Worm (Caenorhabditis elegans): Measurements from ENCODE around the gene samp-1.

The samp-1 gene

DNA sequence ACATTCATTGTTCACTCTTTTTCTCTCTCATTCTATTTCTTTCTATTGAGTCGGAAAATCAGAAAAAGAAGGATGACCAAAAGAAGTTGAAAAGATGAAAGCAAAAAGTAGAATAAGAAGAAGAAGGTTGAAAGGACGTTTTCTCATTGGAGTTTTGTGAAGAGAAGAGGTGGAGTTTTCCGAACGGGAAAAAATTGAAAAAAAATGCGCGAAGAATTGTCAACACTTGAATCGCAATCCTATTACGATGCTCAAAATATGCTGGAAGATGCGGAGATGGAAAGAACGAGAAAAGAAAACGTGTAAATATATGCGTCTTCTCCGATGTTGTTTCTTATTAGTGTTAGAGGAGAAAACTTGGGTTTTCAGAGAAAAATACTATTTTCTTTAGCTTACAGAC lies 30.7 kb downstream of the samp-1 start:
- TF ChIP-seq hnd-1 (tag; optimal IDR thresholded peaks at IDR 0.05), result no peak
- TF ChIP-seq ceh-36 (tag; optimal IDR thresholded peaks at IDR 0.05), result no peak
- no peak for TF ChIP-seq B0310.2 (tag; optimal IDR thresholded peaks at IDR 0.05)

DNA sequence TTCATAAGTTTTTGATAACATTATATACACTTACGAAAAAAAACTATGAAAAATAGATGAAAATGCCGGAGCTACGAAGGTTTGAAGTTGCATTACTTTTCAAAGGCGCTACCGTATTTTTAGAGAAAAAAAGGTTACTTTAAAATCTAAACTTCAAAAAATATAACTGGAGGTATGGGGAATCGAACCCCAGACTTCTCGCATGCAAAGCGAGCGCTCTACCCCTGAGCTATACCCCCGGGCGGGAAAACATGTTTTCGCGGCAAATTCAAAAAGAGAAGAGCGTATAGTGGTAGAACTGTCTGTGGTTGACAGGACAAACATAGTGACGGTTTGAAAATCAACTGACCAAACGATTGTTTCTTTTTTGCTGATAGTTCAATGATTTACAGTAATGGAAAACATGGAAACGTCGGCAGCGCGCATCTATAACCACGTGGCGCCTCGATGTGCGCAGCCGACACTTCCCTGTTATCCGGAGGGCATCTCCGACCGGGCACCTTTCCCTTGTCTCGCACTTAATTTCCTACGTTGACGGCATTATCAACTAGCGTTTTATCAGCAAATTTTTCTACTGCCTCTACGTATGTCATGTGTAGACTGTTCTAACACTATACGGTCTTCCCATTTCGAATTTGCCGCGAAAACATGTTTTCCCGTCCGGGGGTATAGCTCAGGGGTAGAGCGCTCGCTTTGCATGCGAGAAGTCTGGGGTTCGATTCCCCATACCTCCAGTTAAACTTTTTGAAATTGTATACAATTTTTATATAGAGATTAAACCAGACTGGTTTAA lies 31.4 kb downstream of the samp-1 start:
- TF ChIP-seq hmbx-1 (tag; optimal IDR thresholded peaks at IDR 0.05) (no peak), hmg-4 (GFP tag; optimal IDR thresholded peaks at IDR 0.05) (no peak), flt-1 (GFP tag; IDR thresholded peaks at IDR 0.05) (no peak), sea-1 (GFP tag; conservative IDR thresholded peaks at IDR 0.05) (no peak), F13C5.2 (tag; optimal IDR thresholded peaks at IDR 0.05) (no peak), ceh-36 (tag; optimal IDR thresholded peaks at IDR 0.05) (no peak), tbx-37 (GFP tag; conservative IDR thresholded peaks at IDR 0.05) (no peak)

DNA sequence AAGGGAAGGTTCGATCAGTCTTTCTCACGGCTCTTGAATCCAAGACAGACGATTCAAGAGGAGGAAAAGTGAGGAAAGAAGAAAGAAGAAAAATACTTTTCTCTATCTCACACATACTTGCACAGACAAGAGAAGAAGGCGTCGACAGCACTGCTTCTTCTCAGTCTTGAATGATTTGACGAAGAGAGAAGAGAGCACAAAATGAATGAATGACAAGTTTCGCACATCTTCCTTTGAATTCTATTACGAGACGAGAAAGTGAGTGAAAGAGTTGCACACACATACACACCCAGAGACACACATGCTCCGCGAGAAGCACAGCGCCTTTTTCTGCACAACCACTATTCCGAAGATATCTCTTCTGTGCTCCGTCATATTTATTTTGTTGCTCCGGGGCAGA lies 33.0 kb downstream of the samp-1 start:
- TF ChIP-seq tra-4 (tag; optimal IDR thresholded peaks at IDR 0.05), result no peak
- TF ChIP-seq sea-1 (GFP tag; conservative IDR thresholded peaks at IDR 0.05), result no peak
- TF ChIP-seq pes-1 (GFP tag; IDR thresholded peaks at IDR 0.05), result no peak
- TF ChIP-seq tbx-37 (GFP tag; conservative IDR thresholded peaks at IDR 0.05), result no peak
- TF ChIP-seq ets-7 (tag; optimal IDR thresholded peaks at IDR 0.05), result no peak
- TF ChIP-seq tbx-11 (GFP tag; IDR thresholded peaks at IDR 0.05), result no peak
- TF ChIP-seq ama-1 (optimal IDR thresholded peaks at IDR 0.05), result no peak
- no peak for TF ChIP-seq scrt-1 (GFP tag; IDR thresholded peaks at IDR 0.05)
- TF ChIP-seq B0310.2 (tag; optimal IDR thresholded peaks at IDR 0.05), result no peak

DNA sequence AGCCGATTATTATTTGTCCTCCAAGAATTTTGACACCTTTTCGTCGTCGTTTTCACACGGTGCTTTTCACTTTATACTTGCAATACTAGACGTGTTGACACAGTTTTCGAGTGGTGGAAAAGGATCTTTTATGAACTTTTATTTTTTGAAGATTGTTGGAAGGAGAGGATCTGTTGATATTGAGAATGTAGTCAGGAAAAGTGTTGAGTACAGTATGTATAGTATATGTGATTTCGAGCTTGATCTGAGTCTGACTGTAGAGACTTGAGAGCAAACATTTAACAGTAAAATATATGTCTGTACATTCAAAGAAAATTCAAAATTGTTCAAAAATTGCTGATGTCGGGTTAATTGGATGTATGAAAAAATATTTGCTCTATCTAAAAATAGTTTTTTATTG lies 33.5 kb downstream of the samp-1 start:
- TF ChIP-seq ama-1 (optimal IDR thresholded peaks at IDR 0.05) (no peak), sea-1 (GFP tag; conservative IDR thresholded peaks at IDR 0.05) (no peak), scrt-1 (GFP tag; IDR thresholded peaks at IDR 0.05) (no peak), tbx-11 (GFP tag; IDR thresholded peaks at IDR 0.05) (no peak), F13C5.2 (tag; optimal IDR thresholded peaks at IDR 0.05) (no peak), ceh-36 (tag; optimal IDR thresholded peaks at IDR 0.05) (no peak), tbx-37 (GFP tag; conservative IDR thresholded peaks at IDR 0.05) (no peak), hmbx-1 (tag; optimal IDR thresholded peaks at IDR 0.05) (no peak), flt-1 (GFP tag; IDR thresholded peaks at IDR 0.05) (no peak), ceh-13 (GFP tag; optimal IDR thresholded peaks at IDR 0.05) (no peak), B0310.2 (tag; optimal IDR thresholded peaks at IDR 0.05) (no peak), hmg-4 (GFP tag; optimal IDR thresholded peaks at IDR 0.05) (no peak), hnd-1 (tag; optimal IDR thresholded peaks at IDR 0.05) (no peak), aly-1 (tag; optimal IDR thresholded peaks at IDR 0.05) (no peak), ets-7 (tag; optimal IDR thresholded peaks at IDR 0.05) (no peak), pes-1 (GFP tag; IDR thresholded peaks at IDR 0.05) (no peak), tra-4 (tag; optimal IDR thresholded peaks at IDR 0.05) (no peak)

DNA sequence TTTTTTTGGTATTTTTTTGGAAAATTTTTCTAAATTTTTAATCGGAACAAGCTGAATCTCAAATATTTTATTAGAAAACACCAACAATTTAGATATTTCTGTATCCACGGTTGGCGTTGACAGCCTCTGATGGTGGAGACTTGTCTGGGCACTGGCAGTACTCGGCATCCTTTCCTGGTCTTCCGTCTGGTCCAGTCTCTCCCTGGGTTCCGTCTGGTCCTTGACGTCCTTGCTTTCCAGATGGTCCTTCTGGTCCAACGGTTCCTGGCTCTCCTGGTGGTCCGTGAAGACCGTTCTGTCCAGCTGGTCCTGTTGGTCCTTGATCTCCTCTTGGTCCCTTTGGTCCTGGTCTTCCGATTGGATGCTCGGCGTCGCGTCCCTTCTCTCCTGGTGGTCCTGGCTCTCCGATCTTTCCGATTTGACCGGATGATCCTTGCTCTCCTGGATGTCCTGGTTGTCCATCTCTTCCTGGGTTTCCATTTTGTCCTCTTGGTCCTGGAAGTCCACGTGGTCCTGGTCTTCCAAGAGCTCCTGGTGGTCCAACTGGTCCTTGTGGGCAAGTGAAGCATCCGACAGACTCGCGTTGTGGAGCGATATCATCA lies 34.0 kb downstream of the samp-1 start:
- TF ChIP-seq tra-4 (tag; optimal IDR thresholded peaks at IDR 0.05) (no peak), F13C5.2 (tag; optimal IDR thresholded peaks at IDR 0.05) (no peak), ets-7 (tag; optimal IDR thresholded peaks at IDR 0.05) (no peak), hnd-1 (tag; optimal IDR thresholded peaks at IDR 0.05) (no peak), aly-1 (tag; optimal IDR thresholded peaks at IDR 0.05) (no peak), B0310.2 (tag; optimal IDR thresholded peaks at IDR 0.05) (no peak), flt-1 (GFP tag; IDR thresholded peaks at IDR 0.05) (no peak)

DNA sequence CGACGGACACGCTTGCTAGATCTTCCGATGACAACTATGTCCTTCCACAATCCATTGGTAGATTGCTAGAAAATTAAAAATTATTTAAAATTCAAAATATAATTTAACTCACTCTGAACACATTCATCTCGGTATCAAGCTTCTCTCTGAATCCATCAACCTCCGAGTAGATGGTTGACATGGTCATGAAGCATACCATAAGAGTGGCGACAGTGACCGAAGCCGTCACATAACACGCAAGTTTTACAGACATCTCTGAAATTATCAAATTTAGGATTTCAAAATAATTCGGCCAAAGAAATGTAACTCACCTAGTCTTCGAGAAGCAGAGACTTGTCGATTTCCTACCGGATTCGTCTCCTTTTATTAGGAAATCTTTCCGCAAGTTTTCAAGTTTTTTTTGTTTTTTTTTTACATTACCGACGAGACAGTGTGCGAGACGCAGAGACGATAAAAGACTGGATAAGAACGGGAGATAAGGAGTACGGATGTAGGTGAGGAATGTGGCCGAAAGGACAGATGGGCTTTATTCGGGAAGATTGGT lies 34.9 kb downstream of the samp-1 start, which contains the start of gene sqt-1:
sqt-1 (minus strand) TSS at position 341 of the 544 bp plus-strand sequence.
- TF ChIP-seq ceh-36 (tag; optimal IDR thresholded peaks at IDR 0.05) (no peak), B0310.2 (tag; optimal IDR thresholded peaks at IDR 0.05) (no peak), pes-1 (GFP tag; IDR thresholded peaks at IDR 0.05) (no peak), aly-1 (tag; optimal IDR thresholded peaks at IDR 0.05) (no peak), tbx-11 (GFP tag; IDR thresholded peaks at IDR 0.05) (no peak), tra-4 (tag; optimal IDR thresholded peaks at IDR 0.05) (no peak), F13C5.2 (tag; optimal IDR thresholded peaks at IDR 0.05) (no peak), hnd-1 (tag; optimal IDR thresholded peaks at IDR 0.05) (no peak), scrt-1 (GFP tag; IDR thresholded peaks at IDR 0.05) (no peak), sea-1 (GFP tag; conservative IDR thresholded peaks at IDR 0.05) (no peak), flt-1 (GFP tag; IDR thresholded peaks at IDR 0.05) (no peak), ama-1 (optimal IDR thresholded peaks at IDR 0.05) (no peak), hmg-4 (GFP tag; optimal IDR thresholded peaks at IDR 0.05) (no peak), ceh-13 (GFP tag; optimal IDR thresholded peaks at IDR 0.05) (no peak), tbx-37 (GFP tag; conservative IDR thresholded peaks at IDR 0.05) (no peak), ets-7 (tag; optimal IDR thresholded peaks at IDR 0.05) (no peak), hmbx-1 (tag; optimal IDR thresholded peaks at IDR 0.05) (no peak)

DNA sequence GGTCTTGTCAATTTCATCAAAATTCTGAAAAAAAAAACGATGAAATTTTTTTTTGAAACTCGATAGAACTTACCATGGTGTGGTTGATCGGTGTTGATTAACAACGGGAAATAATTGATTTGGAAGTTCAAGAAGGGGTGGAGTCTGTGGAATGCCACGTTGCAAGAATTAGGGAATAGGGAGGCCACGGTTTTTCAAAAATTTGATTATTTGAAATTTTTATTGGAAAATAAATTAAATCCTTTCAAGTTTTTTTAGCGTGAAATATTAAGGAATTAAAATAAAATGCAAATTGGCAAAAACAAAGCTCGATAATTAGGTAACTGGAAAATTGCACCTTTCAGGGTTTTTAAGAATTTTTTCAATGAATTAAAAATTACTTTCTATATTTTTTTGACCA lies 36.8 kb downstream of the samp-1 start, which contains the start of gene rmd-3:
rmd-3 (minus strand) TSS at position 101 of the 400 bp plus-strand sequence.
- TF ChIP-seq sea-1 (GFP tag; conservative IDR thresholded peaks at IDR 0.05) (no peak), ceh-13 (GFP tag; optimal IDR thresholded peaks at IDR 0.05) (no peak), B0310.2 (tag; optimal IDR thresholded peaks at IDR 0.05) (no peak), pes-1 (GFP tag; IDR thresholded peaks at IDR 0.05) (no peak), hnd-1 (tag; optimal IDR thresholded peaks at IDR 0.05) (no peak), F13C5.2 (tag; optimal IDR thresholded peaks at IDR 0.05) (no peak), aly-1 (tag; optimal IDR thresholded peaks at IDR 0.05) (no peak), tbx-37 (GFP tag; conservative IDR thresholded peaks at IDR 0.05) (no peak), ama-1 (optimal IDR thresholded peaks at IDR 0.05) (no peak), ets-7 (tag; optimal IDR thresholded peaks at IDR 0.05) (no peak)
